Fruit fly (Drosophila melanogaster): ENCODE results near the gene Taf10b.

Gene Taf10b

dm6 chr2L:2765659-2766373 lies 1.8 kb downstream of the Taf10b start, which contains the start of the genes Snx21 and aph-1 (continued):
- TF ChIP-seq CG30431 (GFP tag; optimal IDR thresholded peaks at IDR 0.05) = peak; percentile 88
- peak; percentile 74 for TF ChIP-seq ttk (GFP tag; IDR thresholded peaks at IDR 0.05)
- peak; percentile 80 for TF ChIP-seq CG6272 (GFP tag; IDR thresholded peaks at IDR 0.05)
- TF ChIP-seq ranshi (GFP tag; IDR thresholded peaks at IDR 0.05) = peak; percentile 89
- peak; percentile 91 for TF ChIP-seq Dek (tag; optimal IDR thresholded peaks at IDR 0.05)
- peak; percentile 72 for TF ChIP-seq CG4854 (GFP tag; optimal IDR thresholded peaks at IDR 0.05)
- TF ChIP-seq crc (GFP tag; optimal IDR thresholded peaks at IDR 0.05) = peak; percentile 74
- TF ChIP-seq CG14710 (tag; optimal IDR thresholded peaks at IDR 0.05) = peak; percentile 92
- no peak; the same call in 2 of the 3 replicates for TF ChIP-seq HLH4C (GFP tag; IDR thresholded peaks at IDR 0.05; ENCODE audit: partially characterized antibody)
- peak; percentile 76 for TF ChIP-seq CG2889 (GFP tag; IDR thresholded peaks at IDR 0.05)
- TF ChIP-seq Hmr (GFP tag; optimal IDR thresholded peaks at IDR 0.05) = peak; percentile 95
- peak; percentile 97 for TF ChIP-seq Ets65A (GFP tag)
- peak; percentile 75 for TF ChIP-seq E2f2 (GFP tag; IDR thresholded peaks at IDR 0.05)
- TF ChIP-seq ase (GFP tag; IDR thresholded peaks at IDR 0.05) = peak; percentile 61
- TF ChIP-seq Dref (GFP tag; IDR thresholded peaks at IDR 0.05) = peak; percentile 38
- TF ChIP-seq CG3407 (GFP tag; optimal IDR thresholded peaks at IDR 0.05) = peak; percentile 83
- TF ChIP-seq exex (tag; optimal IDR thresholded peaks at IDR 0.05) = peak; percentile 77
- peak; percentile 56 for TF ChIP-seq CG5953 (GFP tag; IDR thresholded peaks at IDR 0.05)
- peak; percentile 75 for TF ChIP-seq Spps (tag; optimal IDR thresholded peaks at IDR 0.05)
- TF ChIP-seq CG4730 (GFP tag; IDR thresholded peaks at IDR 0.05) = peak; percentile 79
- TF ChIP-seq gfzf (GFP tag; optimal IDR thresholded peaks at IDR 0.05) = peak; percentile 21
- peak; percentile 67 for TF ChIP-seq Sry-δ (GFP tag; optimal IDR thresholded peaks at IDR 0.05)
- peak; percentile 84 for TF ChIP-seq CG6683 (GFP tag; optimal IDR thresholded peaks at IDR 0.05)
- TF ChIP-seq CG7372 (GFP tag; IDR thresholded peaks at IDR 0.05) = peak; percentile 85
- TF ChIP-seq Eip74EF (GFP tag; optimal IDR thresholded peaks at IDR 0.05) = peak in 1 of 2 experiments; percentile 90
- TF ChIP-seq dmrt99B (tag; optimal IDR thresholded peaks at IDR 0.05) = peak; percentile 94
- peak; percentile 77 for TF ChIP-seq psq (GFP tag; optimal IDR thresholded peaks at IDR 0.05)
- peak; percentile 86 for TF ChIP-seq tx (GFP tag; optimal IDR thresholded peaks at IDR 0.05)
- TF ChIP-seq CG3726 (GFP tag; IDR thresholded peaks at IDR 0.05) = peak; percentile 82; the same call in 2 of the 3 replicates
- peak; percentile 79 for TF ChIP-seq Drgx (GFP tag; IDR thresholded peaks at IDR 0.05)
- peak; percentile 56; the same call in 1 of the 3 replicates for TF ChIP-seq gce (GFP tag; IDR thresholded peaks at IDR 0.05)
- no peak for TF ChIP-seq Dfd (GFP tag; optimal IDR thresholded peaks at IDR 0.05)
- peak; percentile 72 for TF ChIP-seq gt (GFP tag; IDR thresholded peaks at IDR 0.05)
- peak; percentile 92 for TF ChIP-seq caup (GFP tag; optimal IDR thresholded peaks at IDR 0.05; ENCODE audit: severe bottlenecking)
- no peak for TF ChIP-seq CG7745 (tag; optimal IDR thresholded peaks at IDR 0.05)
- peak; percentile 85 for TF ChIP-seq CG14014 (GFP tag; IDR thresholded peaks at IDR 0.05)
- no peak for TF ChIP-seq Trl (optimal IDR thresholded peaks at IDR 0.05)
- TF ChIP-seq Trl (GFP tag; optimal IDR thresholded peaks at IDR 0.05) = peak; percentile 93
- no peak for TF ChIP-seq dimm (GFP tag; IDR thresholded peaks at IDR 0.05)
- TF ChIP-seq CG9215 (GFP tag; IDR thresholded peaks at IDR 0.05) = peak; percentile 89
- TF ChIP-seq MESR4 (GFP tag; optimal IDR thresholded peaks at IDR 0.05) = peak; percentile 56
- TF ChIP-seq Camta (GFP tag; optimal IDR thresholded peaks at IDR 0.05) = peak; percentile 81
- TF ChIP-seq CG11085 (GFP tag; IDR thresholded peaks at IDR 0.05) = peak; percentile 67
- peak; percentile 81 for TF ChIP-seq CG2875 (GFP tag; optimal IDR thresholded peaks at IDR 0.05)
- peak; percentile 28; the same call in 1 of the 2 replicates for TF ChIP-seq CG13287 (GFP tag; IDR thresholded peaks at IDR 0.05; ENCODE audit: partially characterized antibody)
- TF ChIP-seq CG17829 (tag; optimal IDR thresholded peaks at IDR 0.05) = peak; percentile 93
- peak; percentile 85 for TF ChIP-seq Atf-2 (GFP tag; optimal IDR thresholded peaks at IDR 0.05)
- TF ChIP-seq bowl (GFP tag; IDR thresholded peaks at IDR 0.05) = peak; percentile 33; the same call in 1 of the 2 replicates
- no peak for TF ChIP-seq hb (GFP tag; IDR thresholded peaks at IDR 0.05; ENCODE audit: partially characterized antibody)
- TF ChIP-seq NFAT (GFP tag; IDR thresholded peaks at IDR 0.05) = peak; percentile 87

All from whole organism, embryonic.